Fruit fly (Drosophila melanogaster): ENCODE data around the gene prage.
A peak's percentile ranks its signal among the peaks of the same experiment; 100 is the strongest.

Gene prage

DNA sequence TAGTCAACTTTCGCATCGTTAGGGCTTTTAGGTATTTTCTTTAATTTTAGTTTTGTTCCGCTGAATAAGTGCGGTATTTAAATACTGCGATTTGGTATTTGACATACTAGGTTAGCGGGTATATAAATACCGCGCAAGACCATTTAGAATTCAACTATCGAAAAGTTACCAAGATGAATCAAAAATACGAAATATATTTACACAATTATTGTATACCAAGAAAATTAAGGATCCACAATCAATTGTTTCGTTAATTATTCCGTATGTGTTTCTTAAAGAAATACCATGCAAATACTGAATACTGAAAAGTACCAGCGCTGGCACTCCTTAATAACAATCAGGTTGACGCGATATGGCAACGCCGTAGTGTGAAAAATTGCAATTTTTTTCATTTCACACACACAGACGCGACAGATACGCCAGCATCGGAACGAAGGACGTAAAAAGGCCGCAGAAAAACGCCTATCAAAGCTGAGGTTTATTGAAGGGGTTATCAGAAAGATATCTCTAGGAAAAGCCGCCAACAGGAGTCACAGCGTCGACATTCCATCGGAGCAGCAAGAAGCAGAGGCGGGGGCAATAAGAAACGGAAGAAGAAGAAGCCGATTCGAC, 100.1 kb downstream of the prage start, which contains the start of the genes Pgam5 and Vps26 (continued):
- no peak for TF ChIP-seq ro (GFP tag; IDR thresholded peaks at IDR 0.05)
- TF ChIP-seq Pdp1 (GFP tag; optimal IDR thresholded peaks at IDR 0.05) = no peak
- TF ChIP-seq CG13894 (tag; optimal IDR thresholded peaks at IDR 0.05) = no peak
- peak; percentile 60 for TF ChIP-seq trem (tag; optimal IDR thresholded peaks at IDR 0.05)
- TF ChIP-seq Hr78 (GFP tag; optimal IDR thresholded peaks at IDR 0.05) = no peak
- no peak for TF ChIP-seq sob (GFP tag; IDR thresholded peaks at IDR 0.05)
- TF ChIP-seq dati (GFP tag; IDR thresholded peaks at IDR 0.05) = no peak
- TF ChIP-seq HLH54F (GFP tag; optimal IDR thresholded peaks at IDR 0.05) = no peak
- TF ChIP-seq CG10209 (GFP tag; optimal IDR thresholded peaks at IDR 0.05) = no peak
- no peak for TF ChIP-seq sim (GFP tag; IDR thresholded peaks at IDR 0.05)
- TF ChIP-seq tin (GFP tag; optimal IDR thresholded peaks at IDR 0.05) = no peak
- no peak for TF ChIP-seq CG15073 (GFP tag; optimal IDR thresholded peaks at IDR 0.05)
- no peak for TF ChIP-seq odd (GFP tag; optimal IDR thresholded peaks at IDR 0.05)
- TF ChIP-seq Poxn (GFP tag; IDR thresholded peaks at IDR 0.05) = no peak
- no peak for TF ChIP-seq CG12104 (GFP tag; optimal IDR thresholded peaks at IDR 0.05)
- TF ChIP-seq CG7271 (tag; optimal IDR thresholded peaks at IDR 0.05) = no peak
- no peak for TF ChIP-seq lov (optimal IDR thresholded peaks at IDR 0.05)
- TF ChIP-seq lov (GFP tag; IDR thresholded peaks at IDR 0.05) = no peak
- peak; percentile 47 for TF ChIP-seq CG12659 (GFP tag; optimal IDR thresholded peaks at IDR 0.05)
- no peak for TF ChIP-seq fu2 (GFP tag; optimal IDR thresholded peaks at IDR 0.05)
- peak; percentile 52 for TF ChIP-seq CG14710 (tag; optimal IDR thresholded peaks at IDR 0.05)
- no peak for TF ChIP-seq Lpt (GFP tag; optimal IDR thresholded peaks at IDR 0.05)
- no peak for TF ChIP-seq CG11247 (GFP tag; IDR thresholded peaks at IDR 0.05)
- no peak for TF ChIP-seq CG6689 (GFP tag; IDR thresholded peaks at IDR 0.05)
- TF ChIP-seq Sin3A (optimal IDR thresholded peaks at IDR 0.05) = peak; percentile 51
- no peak for TF ChIP-seq CG1832 (GFP tag; optimal IDR thresholded peaks at IDR 0.05)
- TF ChIP-seq dm (GFP tag; optimal IDR thresholded peaks at IDR 0.05) = no peak
- TF ChIP-seq CG6175 (GFP tag; IDR thresholded peaks at IDR 0.05) = no peak
- TF ChIP-seq gt (GFP tag; IDR thresholded peaks at IDR 0.05) = no peak
- TF ChIP-seq gfzf (GFP tag; optimal IDR thresholded peaks at IDR 0.05) = peak; percentile 67
- TF ChIP-seq CG12299 (tag; optimal IDR thresholded peaks at IDR 0.05) = no peak
- TF ChIP-seq sens (GFP tag) = peak; percentile 49
- no peak for TF ChIP-seq CG32532 (GFP tag; IDR thresholded peaks at IDR 0.05)
- no peak for TF ChIP-seq BtbVII (GFP tag; optimal IDR thresholded peaks at IDR 0.05)
- TF ChIP-seq Six4 (GFP tag; optimal IDR thresholded peaks at IDR 0.05) = no peak
- no peak for TF ChIP-seq scrt (GFP tag; optimal IDR thresholded peaks at IDR 0.05)
- no peak for TF ChIP-seq stc (GFP tag; IDR thresholded peaks at IDR 0.05)
- TF ChIP-seq Tbp (GFP tag; optimal IDR thresholded peaks at IDR 0.05) = no peak
- no peak for TF ChIP-seq fd96Cb (tag; optimal IDR thresholded peaks at IDR 0.05)
- no peak for TF ChIP-seq al (GFP tag; IDR thresholded peaks at IDR 0.05)
- TF ChIP-seq br (optimal IDR thresholded peaks at IDR 0.05) = no peak
- no peak for TF ChIP-seq hb (GFP tag; IDR thresholded peaks at IDR 0.05; ENCODE audit: partially characterized antibody)
- TF ChIP-seq row (GFP tag; IDR thresholded peaks at IDR 0.05) = no peak
- no peak for TF ChIP-seq CG2199 (GFP tag; IDR thresholded peaks at IDR 0.05)
- TF ChIP-seq BEAF-32 (GFP tag; optimal IDR thresholded peaks at IDR 0.05) = peak; percentile 51
- TF ChIP-seq z (GFP tag; IDR thresholded peaks at IDR 0.05) = no peak
- TF ChIP-seq MESR4 (GFP tag; optimal IDR thresholded peaks at IDR 0.05) = peak; percentile 76
- peak; percentile 61 for TF ChIP-seq pzg (GFP tag; optimal IDR thresholded peaks at IDR 0.05)
- TF ChIP-seq nerfin-2 (GFP tag; IDR thresholded peaks at IDR 0.05; ENCODE audit: partially characterized antibody) = no peak
- no peak for TF ChIP-seq PHDP (tag; optimal IDR thresholded peaks at IDR 0.05)
- no peak for TF ChIP-seq wek (GFP tag; optimal IDR thresholded peaks at IDR 0.05)
- TF ChIP-seq gsb (GFP tag; IDR thresholded peaks at IDR 0.05) = no peak

Data from whole organism, embryonic.